Worm (Caenorhabditis elegans) whole organism, L1 larva: Measurements from ENCODE around the gene ZK643.2.

Experiments used
- C16A3.4 ChIP-seq: fragments of 150-350 bp; optimal IDR thresholded peaks from 2 replicates; lab custom pipeline; 2014; ENCODE audit warnings: missing biosample characterization, missing genetic modification characterization
- F16B12.6 ChIP-seq: fragments of 150-350 bp; optimal IDR thresholded peaks from 2 replicates; lab custom pipeline; 2014; ENCODE audit warnings: missing biosample characterization, missing genetic modification characterization
- blmp-1 ChIP-seq: fragments of 150-350 bp; optimal IDR thresholded peaks from 2 replicates; lab custom pipeline; 2014; ENCODE audit warnings: missing biosample characterization, missing genetic modification characterization
- ceh-63 ChIP-seq: fragments of 200-800 bp; sonication (Bioruptor generic); optimal IDR thresholded peaks from 2 replicates; lab custom pipeline; 2018; ENCODE audit warnings: mild to moderate bottlenecking, missing genetic modification characterization, missing compliant biosample characterization
- ceh-88 ChIP-seq: fragments of 200-800 bp; sonication (Bioruptor generic); IDR thresholded peaks from 2 replicates; pipeline ENCODE4 v1.3.6; 2022; ENCODE audit warnings: missing genetic modification characterization, missing compliant biosample characterization
- ceh-90 ChIP-seq: sonication (generic microtip); optimal IDR thresholded peaks from 2 replicates; lab custom pipeline; 2016; ENCODE audit warnings: missing genetic modification characterization, missing compliant biosample characterization
- ces-1 ChIP-seq: fragments of 150-350 bp; optimal IDR thresholded peaks from 2 replicates; lab custom pipeline; 2014; ENCODE audit warnings: missing biosample characterization, missing genetic modification reagents, missing genetic modification characterization
- dpl-1 ChIP-seq, 3 experiments: fragments of 150-350 bp in 2 of 3; sonication (generic microtip) in 1 of 3; optimal IDR thresholded peaks; 2 replicates each; lab custom pipeline; 2014 to 2017; ENCODE audit warnings: missing biosample characterization in 3 of 3, missing genetic modification characterization in 3 of 3, missing genetic modification reagents in 3 of 3
- efl-1 ChIP-seq, 4 experiments: fragments of 150-350 bp; optimal IDR thresholded peaks in 3 of 4; peaks in 1 of 4; 1 replicate in 1 of 4; 2 replicates in 3 of 4; lab custom pipeline; 2014; ENCODE audit warnings: missing biosample characterization in 2 of 4, missing genetic modification characterization in 2 of 4, missing genetic modification reagents in 2 of 4
- efl-3 ChIP-seq: fragments of 200-800 bp; sonication (Bioruptor generic); optimal IDR thresholded peaks from 2 replicates; lab custom pipeline; 2018; ENCODE audit warnings: mild to moderate bottlenecking, missing genetic modification characterization, missing compliant biosample characterization
- egl-13 ChIP-seq: sonication (generic microtip); optimal IDR thresholded peaks from 2 replicates; lab custom pipeline; 2016; ENCODE audit warnings: missing genotype, missing genetic modification reagents, missing genetic modification characterization, missing compliant biosample characterization
- elt-2 ChIP-seq: sonication (generic microtip); optimal IDR thresholded peaks from 2 replicates; lab custom pipeline; 2016; ENCODE audit warnings: missing genetic modification characterization, mild to moderate bottlenecking, inconsistent platforms, missing compliant biosample characterization, missing genetic modification reagents
- elt-3 ChIP-seq, 6 experiments: fragments of 150-350 bp in 1 of 6; sonication (generic microtip); optimal IDR thresholded peaks; 2 replicates each; lab custom pipeline; 2017 to 2018; ENCODE audit warnings: missing biosample characterization in 6 of 6, missing genetic modification characterization in 6 of 6, inconsistent platforms in 1 of 6
- fkh-8 ChIP-seq: sonication (generic microtip); optimal IDR thresholded peaks from 2 replicates; lab custom pipeline; 2016; ENCODE audit warnings: mild to moderate bottlenecking, missing genetic modification characterization, missing compliant biosample characterization
- hlh-17 ChIP-seq: fragments of 200-800 bp; sonication (Bioruptor generic); optimal IDR thresholded peaks from 2 replicates; lab custom pipeline; 2018; ENCODE audit warnings: missing genetic modification characterization, mild to moderate bottlenecking, missing compliant biosample characterization, moderate library complexity, borderline replicate concordance
- irx-1 ChIP-seq: sonication (generic microtip); optimal IDR thresholded peaks from 2 replicates; lab custom pipeline; 2016; ENCODE audit warnings: missing genetic modification characterization, missing compliant biosample characterization
- lin-14 ChIP-seq: fragments of 200-800 bp; sonication (Bioruptor generic); optimal IDR thresholded peaks from 2 replicates; lab custom pipeline; 2018; ENCODE audit warnings: mild to moderate bottlenecking, missing genetic modification characterization, moderate library complexity, missing compliant biosample characterization
- lin-15B ChIP-seq: fragments of 150-350 bp; sonication (generic microtip); optimal IDR thresholded peaks from 3 replicates; lab custom pipeline; 2014; ENCODE audit warnings: missing biosample characterization, missing genetic modification characterization
- lin-35 ChIP-seq, 2 experiments: fragments of 150-350 bp; optimal IDR thresholded peaks; 2 replicates each; lab custom pipeline; 2014; ENCODE audit warnings: missing biosample characterization in 2 of 2, missing genetic modification characterization in 2 of 2, missing genetic modification reagents in 2 of 2
- lin-39 ChIP-seq: fragments of 150-350 bp; optimal IDR thresholded peaks from 2 replicates; lab custom pipeline; 2014; ENCODE audit warnings: missing biosample characterization, missing genetic modification reagents, missing genetic modification characterization
- lsy-2 ChIP-seq, 2 experiments: fragments of 150-350 bp; optimal IDR thresholded peaks; 2 replicates each; lab custom pipeline; 2014; ENCODE audit warnings: missing biosample characterization in 2 of 2, missing genetic modification characterization in 2 of 2
- mab-9 ChIP-seq: fragments of 200-800 bp; sonication (Bioruptor generic); IDR thresholded peaks from 2 replicates; pipeline ENCODE4 v1.3.6; 2022; ENCODE audit warnings: missing genetic modification reagents, missing genetic modification characterization, missing compliant biosample characterization
- mdl-1 ChIP-seq, 2 experiments: fragments of 150-350 bp; optimal IDR thresholded peaks; 2 replicates each; lab custom pipeline; 2014 to 2017; ENCODE audit warnings: missing biosample characterization in 2 of 2, missing genetic modification characterization in 2 of 2, inconsistent platforms in 1 of 2
- mef-2 ChIP-seq: fragments of 150-350 bp; optimal IDR thresholded peaks from 2 replicates; lab custom pipeline; 2014; ENCODE audit warnings: missing biosample characterization, missing genetic modification characterization
- mep-1 ChIP-seq: fragments of 150-350 bp; optimal IDR thresholded peaks from 2 replicates; lab custom pipeline; 2014; ENCODE audit warnings: missing biosample characterization, missing genetic modification characterization
- nhr-12 ChIP-seq: sonication (generic microtip); optimal IDR thresholded peaks from 2 replicates; lab custom pipeline; 2017; ENCODE audit warnings: missing biosample characterization, missing genetic modification characterization
- nhr-19 ChIP-seq: fragments of 200-800 bp; sonication (Bioruptor generic); conservative IDR thresholded peaks from 2 replicates; pipeline ENCODE4 v1.3.6; 2022; ENCODE audit warnings: missing genetic modification characterization, missing compliant biosample characterization
- nhr-20 ChIP-seq: sonication (generic microtip); optimal IDR thresholded peaks from 2 replicates; lab custom pipeline; 2016; ENCODE audit warnings: mild to moderate bottlenecking, missing genetic modification characterization, missing compliant biosample characterization
- nhr-237 ChIP-seq: fragments of 150-350 bp; optimal IDR thresholded peaks from 2 replicates; lab custom pipeline; 2014; ENCODE audit warnings: missing biosample characterization, missing genetic modification characterization
- nhr-47 ChIP-seq: sonication (generic microtip); optimal IDR thresholded peaks from 2 replicates; lab custom pipeline; 2016; ENCODE audit warnings: mild to moderate bottlenecking, missing genetic modification characterization, moderate library complexity, missing compliant biosample characterization
- nhr-77 ChIP-seq: fragments of 150-350 bp; optimal IDR thresholded peaks from 2 replicates; lab custom pipeline; 2014; ENCODE audit warnings: missing biosample characterization, missing genetic modification characterization
- nhr-85 ChIP-seq: sonication (generic microtip); peaks from one replicate; lab custom pipeline; 2016; ENCODE audit warnings: missing genetic modification characterization, inconsistent platforms, missing compliant biosample characterization
- nhr-90 ChIP-seq: sonication (generic microtip); optimal IDR thresholded peaks from 2 replicates; lab custom pipeline; 2016; ENCODE audit warnings: mild to moderate bottlenecking, missing genetic modification characterization, missing compliant biosample characterization; ENCODE audit not compliant: poor library complexity
- rnt-1 ChIP-seq: sonication (generic microtip); optimal IDR thresholded peaks from 2 replicates; lab custom pipeline; 2016; ENCODE audit warnings: mild to moderate bottlenecking, missing genetic modification characterization, moderate library complexity, missing compliant biosample characterization
- skn-1 ChIP-seq: fragments of 150-350 bp; optimal IDR thresholded peaks from 2 replicates; lab custom pipeline; 2014; ENCODE audit warnings: missing biosample characterization, missing genetic modification characterization
- snpc-4 ChIP-seq: fragments of 150-350 bp; optimal IDR thresholded peaks from 2 replicates; lab custom pipeline; 2014; ENCODE audit warnings: missing biosample characterization, missing genetic modification characterization
- snu-23 ChIP-seq: sonication (generic microtip); optimal IDR thresholded peaks from 2 replicates; lab custom pipeline; 2016; ENCODE audit warnings: missing genetic modification characterization, missing compliant biosample characterization
- sox-4 ChIP-seq: sonication (generic microtip); optimal IDR thresholded peaks from 2 replicates; lab custom pipeline; 2016; ENCODE audit warnings: missing genetic modification characterization, missing compliant biosample characterization
- swsn-7 ChIP-seq: sonication (generic microtip); optimal IDR thresholded peaks from 2 replicates; lab custom pipeline; 2016; ENCODE audit warnings: missing genetic modification characterization, missing compliant biosample characterization
- tbx-2 ChIP-seq: sonication (generic microtip); optimal IDR thresholded peaks from 2 replicates; lab custom pipeline; 2016; ENCODE audit warnings: missing genetic modification characterization, missing compliant biosample characterization
- unc-30 ChIP-seq: sonication (generic microtip); optimal IDR thresholded peaks from 2 replicates; lab custom pipeline; 2017; ENCODE audit warnings: missing biosample characterization, missing genetic modification characterization
- unc-86 ChIP-seq: sonication (generic microtip); optimal IDR thresholded peaks from 2 replicates; lab custom pipeline; 2016; ENCODE audit warnings: missing genetic modification characterization, missing compliant biosample characterization
- vab-15 ChIP-seq: sonication (generic microtip); optimal IDR thresholded peaks from 2 replicates; lab custom pipeline; 2017; ENCODE audit warnings: missing genotype, mild to moderate bottlenecking, missing genetic modification characterization, missing compliant biosample characterization
- xbp-1 ChIP-seq: sonication (generic microtip); optimal IDR thresholded peaks from 2 replicates; lab custom pipeline; 2016; ENCODE audit warnings: missing genetic modification characterization, missing compliant biosample characterization
- zip-4 ChIP-seq: fragments of 200-800 bp; sonication (Bioruptor generic); optimal IDR thresholded peaks from 2 replicates; lab custom pipeline; 2018; ENCODE audit warnings: mild to moderate bottlenecking, missing genetic modification characterization, moderate library complexity, missing compliant biosample characterization
- ztf-11 ChIP-seq, 2 experiments: sonication (generic microtip); optimal IDR thresholded peaks; 2 replicates each; lab custom pipeline; 2016 to 2017; ENCODE audit warnings: missing genetic modification characterization in 2 of 2, missing biosample characterization in 1 of 2, missing compliant biosample characterization in 1 of 2

The ZK643.2 gene

DNA sequence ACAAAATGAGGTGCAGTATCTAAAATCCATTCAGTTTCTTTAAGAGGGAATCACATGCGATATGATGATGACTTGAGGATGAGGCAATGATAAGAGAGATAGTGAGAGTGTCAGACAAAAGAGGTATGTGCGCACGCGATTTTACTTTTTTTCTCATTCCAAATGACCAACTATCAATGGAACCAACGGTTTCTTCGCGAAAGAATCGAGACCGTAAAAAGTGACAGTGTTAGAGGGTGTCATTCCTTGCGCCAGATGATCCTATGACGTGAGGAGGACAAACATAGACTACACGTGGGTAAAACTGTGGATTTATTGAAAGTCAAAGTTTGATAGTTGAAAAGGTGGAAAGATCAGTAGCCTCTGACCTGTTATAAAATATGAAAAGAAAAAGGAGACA is 27.5 kb downstream of the ZK643.2 start (continued):
- TF ChIP-seq elt-2 (tag; lab: Kevin White, UChicago) (no peak), mef-2 (tag; lab: Kevin White, UChicago) (no peak), egl-13 (tag; lab: Kevin White, UChicago) (no peak), nhr-20 (tag; lab: Kevin White, UChicago) (peak; percentile 67), unc-86 (tag; lab: Kevin White, UChicago) (no peak), zip-4 (GFP tag; lab: Kevin White, UChicago) (no peak), lsy-2 (tag; optimal IDR thresholded peaks at IDR 0.05; lab: Kevin White, UChicago) (peak in 1 of 2 experiments; percentile 46), irx-1 (no peak), efl-3 (GFP tag; lab: Kevin White, UChicago) (no peak), nhr-85 (peak; percentile 69), efl-1 (optimal IDR thresholded peaks at IDR 0.05; lab: Kevin White, UChicago) (no peak), efl-1 (GFP tag; optimal IDR thresholded peaks at IDR 0.05 in 1 of 2; lab: Kevin White, UChicago) (peak in 1 of 2 experiments; percentile 91), ceh-88 (GFP tag; lab: Robert Waterston, UW) (no peak), lin-15B (tag; lab: Kevin White, UChicago) (no peak), dpl-1 (GFP tag; optimal IDR thresholded peaks at IDR 0.05; lab: Kevin White, UChicago) (peak in 1 of 3 experiments; percentile 20), lin-39 (no peak), elt-3 (tag; optimal IDR thresholded peaks at IDR 0.05; lab: Kevin White, UChicago) (peak; percentile 16 to 87 (median 75)), blmp-1 (tag; lab: Kevin White, UChicago) (peak; percentile 97), ztf-11 (tag; optimal IDR thresholded peaks at IDR 0.05; lab: Kevin White, UChicago) (no peak)
- TF ChIP-seq, all 84 proteins: peak for 19

DNA sequence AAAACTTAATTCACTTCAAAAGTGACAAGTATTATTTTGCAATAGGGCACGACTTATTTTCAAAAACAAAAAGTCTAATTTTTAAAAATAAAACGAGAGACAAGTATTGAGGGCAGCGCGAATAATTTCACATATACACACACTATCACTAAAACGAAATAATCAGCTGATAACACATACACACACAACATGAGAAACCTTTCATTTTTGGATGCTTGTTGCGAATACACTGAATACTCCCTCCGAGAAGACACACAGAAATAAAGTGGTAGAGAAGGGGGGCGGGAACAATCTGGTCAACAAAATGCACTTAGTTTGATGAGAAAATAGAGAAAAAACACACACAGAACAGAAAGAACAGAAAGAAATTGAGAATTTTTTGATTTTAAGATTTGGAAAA is 28.1 kb downstream of the ZK643.2 start:
- TF ChIP-seq unc-30 (tag; lab: Kevin White, UChicago), result no peak
- TF ChIP-seq C16A3.4 (tag; lab: Kevin White, UChicago), result no peak
- TF ChIP-seq fkh-8 (tag; lab: Kevin White, UChicago), result no peak
- no peak for TF ChIP-seq snpc-4 (tag; lab: Kevin White, UChicago)
- TF ChIP-seq mab-9 (GFP tag; lab: Robert Waterston, UW), result no peak
- TF ChIP-seq hlh-17 (GFP tag; lab: Kevin White, UChicago), result no peak
- peak; percentile 7 for TF ChIP-seq elt-2 (tag; lab: Kevin White, UChicago)
- no peak for TF ChIP-seq tbx-2
- TF ChIP-seq blmp-1 (tag; lab: Kevin White, UChicago), result peak; percentile 51

DNA sequence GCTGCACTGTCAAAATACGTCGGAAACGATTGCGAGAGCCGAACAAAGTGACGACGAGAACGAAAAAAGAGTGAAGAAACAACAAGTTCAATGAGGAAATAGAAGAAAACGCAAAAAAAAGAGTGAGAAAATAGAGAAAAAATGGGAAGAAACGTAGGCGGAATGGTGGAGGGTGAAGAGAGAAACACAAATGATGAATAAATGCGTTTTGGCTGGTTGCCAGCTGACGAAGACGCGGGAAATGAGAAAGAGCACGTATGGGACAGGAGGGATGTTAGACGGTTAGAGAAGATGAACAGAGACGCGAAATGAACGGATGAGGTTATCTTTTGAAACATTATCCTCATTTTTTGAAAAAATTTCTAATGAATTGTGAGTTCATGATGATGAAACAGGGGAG is 28.6 kb downstream of the ZK643.2 start:
- TF ChIP-seq lin-15B (tag; lab: Kevin White, UChicago) (peak; percentile 34), snu-23 (GFP tag; lab: Kevin White, UChicago) (peak; percentile 67), dpl-1 (GFP tag; optimal IDR thresholded peaks at IDR 0.05; lab: Kevin White, UChicago) (peak; percentile 44 to 55 (median 47)), ceh-90 (tag; lab: Kevin White, UChicago) (no peak), lin-14 (GFP tag; lab: Kevin White, UChicago) (peak; percentile 97), ceh-63 (GFP tag; lab: Kevin White, UChicago) (no peak), sox-4 (tag; lab: Kevin White, UChicago) (no peak), nhr-90 (tag; lab: Kevin White, UChicago) (peak; percentile 23), nhr-47 (tag; lab: Kevin White, UChicago) (peak; percentile 50), ces-1 (GFP tag; lab: Kevin White, UChicago) (no peak), mep-1 (tag; lab: Kevin White, UChicago) (peak; percentile 78), mef-2 (tag; lab: Kevin White, UChicago) (peak; percentile 36), nhr-77 (tag; lab: Kevin White, UChicago) (peak; percentile 82), blmp-1 (tag; lab: Kevin White, UChicago) (peak; percentile 45), swsn-7 (peak; percentile 60), nhr-85 (peak; percentile 80), mdl-1 (tag; optimal IDR thresholded peaks at IDR 0.05; lab: Kevin White, UChicago) (peak in 1 of 2 experiments; percentile 62), fkh-8 (tag; lab: Kevin White, UChicago) (peak; percentile 59), skn-1 (tag; lab: Kevin White, UChicago) (peak; percentile 61), lsy-2 (tag; optimal IDR thresholded peaks at IDR 0.05; lab: Kevin White, UChicago) (peak; percentile 60 to 79), unc-30 (tag; lab: Kevin White, UChicago) (no peak), tbx-2 (peak; percentile 71), nhr-237 (no peak), C16A3.4 (tag; lab: Kevin White, UChicago) (peak; percentile 52), rnt-1 (tag; lab: Kevin White, UChicago) (peak; percentile 49), vab-15 (tag; lab: Kevin White, UChicago) (no peak), nhr-12 (tag; lab: Kevin White, UChicago) (no peak), efl-1 (optimal IDR thresholded peaks at IDR 0.05; lab: Kevin White, UChicago) (peak; percentile 57 to 72), efl-1 (GFP tag; optimal IDR thresholded peaks at IDR 0.05 in 1 of 2; lab: Kevin White, UChicago) (peak; percentile 45 to 89), lin-35 (GFP tag; optimal IDR thresholded peaks at IDR 0.05; lab: Kevin White, UChicago) (peak; percentile 54 to 67), F16B12.6 (tag; lab: Kevin White, UChicago) (peak; percentile 20), nhr-19 (GFP tag; lab: Robert Waterston, UW) (peak; percentile 54), xbp-1 (tag; lab: Kevin White, UChicago) (peak; percentile 41)
